Worm (Caenorhabditis elegans) whole organism, L2 larva: Measurements from ENCODE around the gene F38E11.9.

Experiments
- C34F6.9 ChIP-seq: fragments of 150-350 bp; optimal IDR thresholded peaks from 2 replicates; lab custom pipeline; 2014; ENCODE audit warnings: missing biosample characterization, missing genetic modification characterization
- F13H6.1 ChIP-seq: sonication (generic microtip); optimal IDR thresholded peaks from 2 replicates; lab custom pipeline; 2016; ENCODE audit warnings: missing genetic modification characterization, missing compliant biosample characterization
- R02D3.7 ChIP-seq: fragments of 150-350 bp; optimal IDR thresholded peaks from 2 replicates; lab custom pipeline; 2014; ENCODE audit warnings: missing biosample characterization, missing genetic modification characterization
- Y55F3AM.14 ChIP-seq: fragments of 200-800 bp; sonication (Bioruptor generic); optimal IDR thresholded peaks from 2 replicates; lab custom pipeline; 2018; ENCODE audit warnings: mild to moderate bottlenecking, missing genetic modification characterization, missing compliant biosample characterization
- alr-1 ChIP-seq: fragments of 150-350 bp; optimal IDR thresholded peaks from 2 replicates; lab custom pipeline; 2014; ENCODE audit warnings: missing biosample characterization, missing genetic modification characterization
- aly-2 ChIP-seq: fragments of 150-350 bp; optimal IDR thresholded peaks from 2 replicates; lab custom pipeline; 2014; ENCODE audit warnings: missing biosample characterization, missing genetic modification characterization
- ama-1 ChIP-seq: fragments of 150-350 bp; optimal IDR thresholded peaks from 2 replicates; lab custom pipeline; 2018; ENCODE audit warnings: inconsistent platforms
- blmp-1 ChIP-seq: sonication (generic microtip); optimal IDR thresholded peaks from 2 replicates; lab custom pipeline; 2017; ENCODE audit warnings: missing genetic modification characterization, mild to moderate bottlenecking, missing compliant biosample characterization, antibody characterized with exemption, moderate library complexity; ENCODE audit not compliant: insufficient read depth
- ceh-16 ChIP-seq: fragments of 150-350 bp; optimal IDR thresholded peaks from 2 replicates; lab custom pipeline; 2014; ENCODE audit warnings: missing biosample characterization, missing genetic modification characterization
- ceh-82 ChIP-seq: fragments of 150-350 bp; optimal IDR thresholded peaks from 2 replicates; lab custom pipeline; 2014; ENCODE audit warnings: missing biosample characterization, missing genetic modification characterization
- crh-2 ChIP-seq: sonication (generic microtip); optimal IDR thresholded peaks from 2 replicates; lab custom pipeline; 2017; ENCODE audit warnings: missing biosample characterization, missing genetic modification characterization
- dmd-4 ChIP-seq: sonication (generic microtip); optimal IDR thresholded peaks from 2 replicates; lab custom pipeline; 2017; ENCODE audit warnings: missing biosample characterization, missing genetic modification characterization
- egl-27 ChIP-seq: sonication (generic microtip); optimal IDR thresholded peaks from 3 replicates; lab custom pipeline; 2017; ENCODE audit warnings: missing biosample characterization, missing genetic modification reagents, missing genetic modification characterization
- elt-1 ChIP-seq: fragments of 150-350 bp; optimal IDR thresholded peaks from 2 replicates; lab custom pipeline; 2014; ENCODE audit warnings: missing biosample characterization, missing genetic modification characterization
- elt-3 ChIP-seq: sonication (generic microtip); optimal IDR thresholded peaks from 2 replicates; lab custom pipeline; 2017; ENCODE audit warnings: missing biosample characterization, missing genetic modification characterization
- fos-1 ChIP-seq: fragments of 150-350 bp; optimal IDR thresholded peaks from 2 replicates; lab custom pipeline; 2014; ENCODE audit warnings: missing biosample characterization, missing genetic modification characterization
- gmeb-1 ChIP-seq: fragments of 150-350 bp; optimal IDR thresholded peaks from 2 replicates; lab custom pipeline; 2014; ENCODE audit warnings: missing biosample characterization, missing genetic modification characterization
- lin-11 ChIP-seq: fragments of 150-350 bp; sonication (generic microtip); optimal IDR thresholded peaks from 2 replicates; lab custom pipeline; 2014; ENCODE audit warnings: missing biosample characterization, missing genetic modification characterization, inconsistent platforms, mixed read lengths
- lin-13 ChIP-seq: fragments of 150-350 bp; optimal IDR thresholded peaks from 2 replicates; lab custom pipeline; 2014; ENCODE audit warnings: missing biosample characterization, missing genetic modification reagents, missing genetic modification characterization
- lin-39 ChIP-seq: fragments of 150-350 bp; optimal IDR thresholded peaks from 2 replicates; lab custom pipeline; 2014; ENCODE audit warnings: missing biosample characterization, missing genetic modification reagents, missing genetic modification characterization
- lsy-2 ChIP-seq, 2 experiments: fragments of 150-350 bp in 1 of 2; sonication (generic microtip) in 1 of 2; optimal IDR thresholded peaks; 2 replicates each; lab custom pipeline; 2014 to 2017; ENCODE audit warnings: missing biosample characterization in 2 of 2, missing genetic modification characterization in 2 of 2
- mab-5 ChIP-seq: fragments of 150-350 bp; optimal IDR thresholded peaks from 2 replicates; lab custom pipeline; 2014; ENCODE audit warnings: missing biosample characterization, missing genetic modification characterization
- mbf-1 ChIP-seq: sonication (generic microtip); optimal IDR thresholded peaks from 2 replicates; lab custom pipeline; 2017; ENCODE audit warnings: missing biosample characterization, missing genetic modification characterization
- mdl-1 ChIP-seq, 2 experiments: fragments of 150-350 bp in 1 of 2; sonication (generic microtip) in 1 of 2; optimal IDR thresholded peaks; 2 replicates each; lab custom pipeline; 2017; ENCODE audit warnings: missing biosample characterization in 2 of 2, missing genetic modification characterization in 2 of 2
- nhr-10 ChIP-seq: sonication (generic microtip); optimal IDR thresholded peaks from 2 replicates; lab custom pipeline; 2017; ENCODE audit warnings: missing biosample characterization, missing genetic modification characterization
- nhr-12 ChIP-seq: fragments of 150-350 bp; optimal IDR thresholded peaks from 2 replicates; lab custom pipeline; 2014; ENCODE audit warnings: missing biosample characterization, missing genetic modification characterization
- nhr-129 ChIP-seq: fragments of 150-350 bp; optimal IDR thresholded peaks from 2 replicates; lab custom pipeline; 2014; ENCODE audit warnings: missing biosample characterization, missing genetic modification characterization
- nhr-21 ChIP-seq: fragments of 150-350 bp; optimal IDR thresholded peaks from 2 replicates; lab custom pipeline; 2014; ENCODE audit warnings: missing biosample characterization, missing genetic modification characterization
- nhr-237 ChIP-seq: fragments of 150-350 bp; optimal IDR thresholded peaks from 2 replicates; lab custom pipeline; 2014; ENCODE audit warnings: missing biosample characterization, missing genetic modification characterization
- nhr-25 ChIP-seq: fragments of 150-350 bp; sonication (generic microtip); optimal IDR thresholded peaks from 3 replicates; lab custom pipeline; 2014; ENCODE audit warnings: missing biosample characterization, missing genetic modification characterization
- nhr-77 ChIP-seq: fragments of 150-350 bp; optimal IDR thresholded peaks from 2 replicates; lab custom pipeline; 2014; ENCODE audit warnings: missing biosample characterization, missing genetic modification characterization
- peb-1 ChIP-seq: fragments of 150-350 bp; optimal IDR thresholded peaks from 2 replicates; lab custom pipeline; 2014; ENCODE audit warnings: missing biosample characterization, missing genetic modification characterization
- sem-4 ChIP-seq: fragments of 150-350 bp; optimal IDR thresholded peaks from 2 replicates; lab custom pipeline; 2014; ENCODE audit warnings: missing biosample characterization, missing genetic modification reagents, missing genetic modification characterization
- skn-1 ChIP-seq: sonication (generic microtip); optimal IDR thresholded peaks from 2 replicates; lab custom pipeline; 2017; ENCODE audit warnings: missing biosample characterization, missing genetic modification characterization
- sma-3 ChIP-seq: sonication (generic microtip); optimal IDR thresholded peaks from 2 replicates; lab custom pipeline; 2016; ENCODE audit warnings: missing genetic modification reagents, missing genetic modification characterization, missing compliant biosample characterization
- sma-9 ChIP-seq, 2 experiments: fragments of 150-350 bp in 1 of 2; sonication (generic microtip) in 1 of 2; optimal IDR thresholded peaks; 2 replicates each; lab custom pipeline; 2014 to 2016; ENCODE audit warnings: missing genetic modification characterization in 2 of 2, mild to moderate bottlenecking in 1 of 2, missing biosample characterization in 1 of 2, missing compliant biosample characterization in 1 of 2, missing genetic modification reagents in 1 of 2, moderate library complexity in 1 of 2
- snpc-4 ChIP-seq: fragments of 150-350 bp; optimal IDR thresholded peaks from 2 replicates; lab custom pipeline; 2014; ENCODE audit warnings: missing biosample characterization, missing genetic modification characterization
- unc-39 ChIP-seq: fragments of 150-350 bp; optimal IDR thresholded peaks from 2 replicates; lab custom pipeline; 2014; ENCODE audit warnings: missing biosample characterization, missing genetic modification characterization
- unc-55 ChIP-seq: fragments of 150-350 bp; sonication (generic microtip); optimal IDR thresholded peaks from 3 replicates; lab custom pipeline; 2014; ENCODE audit warnings: missing biosample characterization, missing genetic modification reagents, missing genetic modification characterization
- unc-62 ChIP-seq: fragments of 150-350 bp; optimal IDR thresholded peaks from 2 replicates; lab custom pipeline; 2014; ENCODE audit warnings: missing biosample characterization, missing genetic modification reagents, missing genetic modification characterization
- zag-1 ChIP-seq: fragments of 150-350 bp; optimal IDR thresholded peaks from 2 replicates; lab custom pipeline; 2014; ENCODE audit warnings: missing biosample characterization, missing genetic modification characterization
- ztf-1 ChIP-seq: fragments of 200-800 bp; sonication (Bioruptor generic); conservative IDR thresholded peaks from 2 replicates; pipeline ENCODE4 v1.3.6; 2022; ENCODE audit warnings: missing genetic modification characterization, missing compliant biosample characterization
- ztf-11 ChIP-seq: sonication (generic microtip); optimal IDR thresholded peaks from 2 replicates; lab custom pipeline; 2017; ENCODE audit warnings: missing biosample characterization, missing genetic modification characterization
- ztf-4 ChIP-seq: fragments of 150-350 bp; optimal IDR thresholded peaks from 2 replicates; lab custom pipeline; 2014; ENCODE audit warnings: missing biosample characterization, missing genetic modification characterization

Gene F38E11.9

ce11 chrIV:9450375-9450774 lies 6.5 kb upstream of the F38E11.9 start, which contains the start of gene cpin-1:
Gene cpin-1 (plus strand): TSS chrIV:9450675.
- TF ChIP-seq nhr-129 (no peak), zag-1 (no peak), ceh-16 (no peak), ceh-82 (no peak), nhr-21 (tag; lab: Kevin White, UChicago) (no peak), snpc-4 (tag; lab: Kevin White, UChicago) (no peak)

ce11 chrIV:9447209-9447608 lies 3.4 kb upstream of the F38E11.9 start, which contains the start of gene hsp-12.6:
Gene hsp-12.6 (minus strand): TSS chrIV:9447228.
- no peak for TF ChIP-seq nhr-237 (tag; lab: Kevin White, UChicago)
- no peak for TF ChIP-seq ztf-4
- TF ChIP-seq gmeb-1 (tag; lab: Kevin White, UChicago), result no peak
- no peak for TF ChIP-seq mdl-1 (tag; optimal IDR thresholded peaks at IDR 0.05; lab: Kevin White, UChicago)
- no peak for TF ChIP-seq ztf-1 (GFP tag; lab: Robert Waterston, UW)
- no peak for TF ChIP-seq lin-39
- TF ChIP-seq sma-3 (GFP tag; lab: Kevin White, UChicago), result no peak
- no peak for TF ChIP-seq unc-62 (GFP tag; lab: Kevin White, UChicago)
- TF ChIP-seq mab-5, result no peak
- TF ChIP-seq F13H6.1 (tag; lab: Kevin White, UChicago), result peak; percentile 47
- TF ChIP-seq ztf-11 (tag; lab: Kevin White, UChicago), result no peak
- TF ChIP-seq snpc-4 (tag; lab: Kevin White, UChicago), result peak; percentile 32
- no peak for TF ChIP-seq peb-1 (tag; lab: Kevin White, UChicago)
- TF ChIP-seq ama-1 (lab: Kevin White, UChicago), result no peak
- no peak for TF ChIP-seq crh-2
- no peak for TF ChIP-seq fos-1 (tag; lab: Kevin White, UChicago)
- TF ChIP-seq ceh-82, result no peak
- TF ChIP-seq lin-11 (tag; lab: Kevin White, UChicago), result no peak
- no peak for TF ChIP-seq sem-4 (tag; lab: Kevin White, UChicago)
- peak; percentile 9 for TF ChIP-seq C34F6.9 (tag; lab: Kevin White, UChicago)
- no peak for TF ChIP-seq lin-13 (GFP tag; lab: Kevin White, UChicago)
- no peak for TF ChIP-seq nhr-21 (tag; lab: Kevin White, UChicago)
- TF ChIP-seq egl-27 (tag; lab: Kevin White, UChicago), result no peak
- no peak for TF ChIP-seq elt-1 (tag; lab: Kevin White, UChicago)
- no peak for TF ChIP-seq R02D3.7
- TF ChIP-seq mbf-1 (tag; lab: Kevin White, UChicago), result no peak
- no peak for TF ChIP-seq unc-55 (GFP tag; lab: Kevin White, UChicago)
- no peak for TF ChIP-seq nhr-25
- TF ChIP-seq skn-1, result no peak
- no peak for TF ChIP-seq zag-1
- TF ChIP-seq dmd-4 (tag; lab: Kevin White, UChicago), result no peak
- TF ChIP-seq nhr-129, result peak; percentile 60
- peak in 1 of 2 experiments; percentile 33 for TF ChIP-seq lsy-2 (tag; optimal IDR thresholded peaks at IDR 0.05; lab: Kevin White, UChicago)
- peak; percentile 69 for TF ChIP-seq sma-9 (GFP tag; optimal IDR thresholded peaks at IDR 0.05; lab: Kevin White, UChicago)
- TF ChIP-seq sma-9 (tag; optimal IDR thresholded peaks at IDR 0.05; lab: Kevin White, UChicago), result no peak

DNA sequence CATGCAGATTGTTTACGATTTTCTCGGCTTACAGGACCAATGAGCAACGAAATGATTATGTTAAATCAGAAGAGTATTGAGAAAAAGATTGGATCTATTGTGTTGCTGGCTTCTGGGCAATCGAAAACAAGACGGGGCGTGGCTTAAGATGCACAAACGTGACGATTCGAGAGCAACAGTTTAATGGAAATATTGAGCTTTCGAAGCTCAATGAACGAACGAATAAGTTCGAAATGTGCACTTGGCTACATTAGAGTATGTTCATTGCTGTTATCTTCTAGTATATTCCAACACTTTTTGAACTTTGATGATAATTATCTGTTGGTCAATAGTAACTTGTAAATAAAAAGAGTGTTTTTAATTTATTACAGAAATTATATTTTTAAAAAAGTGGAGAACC lies 1.6 kb upstream of the F38E11.9 start, which contains the start of gene hsp-12.3:
Gene hsp-12.3, minus strand, starts transcription at position 101 of the 400 bp plus-strand sequence.
- TF ChIP-seq unc-39 (no peak), alr-1 (tag; lab: Kevin White, UChicago) (no peak), C34F6.9 (tag; lab: Kevin White, UChicago) (no peak), zag-1 (no peak), nhr-10 (no peak), aly-2 (tag; lab: Kevin White, UChicago) (no peak), lin-13 (GFP tag; lab: Kevin White, UChicago) (no peak)

- TF ChIP-seq fos-1 (tag; lab: Kevin White, UChicago) (peak; percentile 94), zag-1 (no peak), dmd-4 (tag; lab: Kevin White, UChicago) (peak; percentile 52), elt-3 (no peak), ceh-16 (peak; percentile 66), sem-4 (tag; lab: Kevin White, UChicago) (peak; percentile 93), snpc-4 (tag; lab: Kevin White, UChicago) (peak; percentile 99), nhr-129 (peak; percentile 95), R02D3.7 (peak; percentile 28), elt-1 (tag; lab: Kevin White, UChicago) (no peak), ztf-11 (tag; lab: Kevin White, UChicago) (peak; percentile 48), egl-27 (tag; lab: Kevin White, UChicago) (peak; percentile 90), blmp-1 (peak; percentile 81), ceh-82 (peak; percentile 23), ama-1 (lab: Kevin White, UChicago) (peak; percentile 99), lin-11 (tag; lab: Kevin White, UChicago) (peak; percentile 93), nhr-21 (tag; lab: Kevin White, UChicago) (peak; percentile 96), crh-2 (peak; percentile 95), nhr-12 (tag; lab: Kevin White, UChicago) (no peak), mbf-1 (tag; lab: Kevin White, UChicago) (no peak), lin-39 (peak; percentile 28), ztf-4 (peak; percentile 86), Y55F3AM.14 (GFP tag; lab: Kevin White, UChicago) (peak; percentile 86), F13H6.1 (tag; lab: Kevin White, UChicago) (peak; percentile 97), aly-2 (tag; lab: Kevin White, UChicago) (no peak), nhr-77 (tag; lab: Kevin White, UChicago) (peak; percentile 52), C34F6.9 (tag; lab: Kevin White, UChicago) (peak; percentile 94)
Observed at ce11 chrIV:9444417-9445026, 682 bp upstream of the F38E11.9 start.
